Fruit fly (Drosophila melanogaster): ENCODE results near the gene CG31041.

DNA sequence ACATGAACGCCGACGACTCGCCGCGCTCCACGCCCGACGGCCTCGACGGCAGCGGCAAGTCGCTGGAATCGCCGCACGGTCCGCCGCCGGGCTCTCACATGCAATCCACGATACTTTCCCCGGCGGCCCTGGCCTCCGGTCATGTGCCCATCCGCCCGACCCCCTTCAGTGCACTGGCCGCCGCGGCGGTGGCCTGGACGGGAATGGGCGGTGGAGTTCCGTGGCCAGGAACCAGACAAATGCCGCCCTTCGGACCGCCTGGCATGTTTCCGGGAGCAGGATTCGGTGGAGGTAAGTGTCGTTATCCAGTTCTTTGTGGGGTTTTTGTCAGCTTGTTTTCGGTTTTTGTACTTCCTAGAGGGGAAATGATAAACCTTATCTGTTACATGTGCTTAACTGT, 33.2 kb downstream of the CG31041 start:
- TF ChIP-seq topi (GFP tag; optimal IDR thresholded peaks at IDR 0.05) = no peak
- TF ChIP-seq CG16779 (tag; optimal IDR thresholded peaks at IDR 0.05) = no peak

Data from whole organism, prepupa.